Worm (Caenorhabditis elegans): ENCODE results near the gene Y54G2A.52.

- no peak for TF ChIP-seq ama-1 (optimal IDR thresholded peaks at IDR 0.05)
- TF ChIP-seq K09A11.1 (tag; optimal IDR thresholded peaks at IDR 0.05; ENCODE audit: insufficient read depth) = no peak
- no peak for TF ChIP-seq sdc-2 (tag; optimal IDR thresholded peaks at IDR 0.05)
- no peak for TF ChIP-seq tbx-7 (tag; optimal IDR thresholded peaks at IDR 0.05)
- TF ChIP-seq pros-1 (tag; optimal IDR thresholded peaks at IDR 0.05) = no peak
- no peak for TF ChIP-seq fkh-10 (GFP tag; optimal IDR thresholded peaks at IDR 0.05)
- no peak for TF ChIP-seq sox-2 (GFP tag; IDR thresholded peaks at IDR 0.05)
- TF ChIP-seq hlh-13 (GFP tag; optimal IDR thresholded peaks at IDR 0.05) = no peak
- TF ChIP-seq pha-4 (tag; optimal IDR thresholded peaks at IDR 0.05) = no peak
- TF ChIP-seq sox-4 (tag; optimal IDR thresholded peaks at IDR 0.05) = no peak
- no peak for TF ChIP-seq ztf-16 (tag; optimal IDR thresholded peaks at IDR 0.05)
- no peak for TF ChIP-seq nhr-11 (tag; optimal IDR thresholded peaks at IDR 0.05)
- TF ChIP-seq pqm-1 (tag; optimal IDR thresholded peaks at IDR 0.05) = no peak
- TF ChIP-seq ceh-22 (tag; optimal IDR thresholded peaks at IDR 0.05) = no peak
Observed at ce11 chrIV:2799890-2800289, 1.4 kb upstream of the Y54G2A.52 start.

Measured in whole organism, late embryonic.